Fruit fly (Drosophila melanogaster) whole organism, pupa: Measurements from ENCODE around the gene CG45488.

ENCODE experiments used
- CG10348 ChIP-seq: fragments of 200-800 bp; sonication (Bioruptor generic); IDR thresholded peaks from 2 replicates; pipeline ENCODE4 v1.3.6; 2022; ENCODE audit warnings: missing biosample characterization, missing genetic modification characterization
- CG12605 ChIP-seq: fragments of 200-800 bp; sonication (Bioruptor generic); IDR thresholded peaks from 2 replicates; pipeline ENCODE4 v1.3.6; 2022; ENCODE audit warnings: missing biosample characterization, missing genetic modification characterization
- CG13204 ChIP-seq: fragments of 200-800 bp; sonication (Bioruptor generic); optimal IDR thresholded peaks from 2 replicates; lab custom pipeline; 2018; ENCODE audit warnings: missing biosample characterization, mild to moderate bottlenecking, missing genetic modification characterization, moderate library complexity
- CG14655 ChIP-seq: fragments of 200-800 bp; sonication (Bioruptor generic); optimal IDR thresholded peaks from 3 replicates; lab custom pipeline; 2017; ENCODE audit warnings: mild to moderate bottlenecking, missing biosample characterization, missing genetic modification reagents, missing genetic modification characterization
- CG15710 ChIP-seq: fragments of 200-800 bp; sonication (Bioruptor generic); optimal IDR thresholded peaks from 2 replicates; lab custom pipeline; 2018; ENCODE audit warnings: missing biosample characterization, mild to moderate bottlenecking, missing genetic modification characterization, moderate library complexity
- CG17806 ChIP-seq: fragments of 200-800 bp; sonication (Bioruptor generic); optimal IDR thresholded peaks from 2 replicates; lab custom pipeline; 2018; ENCODE audit warnings: missing biosample characterization, mild to moderate bottlenecking, missing genetic modification characterization, moderate library complexity
- CG32121 ChIP-seq: fragments of 200-800 bp; sonication (Bioruptor generic); IDR thresholded peaks from 2 replicates; pipeline ENCODE4 v1.3.6; 2022; ENCODE audit warnings: missing biosample characterization, missing genetic modification characterization
- CG34367 ChIP-seq: fragments of 200-800 bp; sonication (Bioruptor generic); optimal IDR thresholded peaks from 2 replicates; lab custom pipeline; 2018; ENCODE audit warnings: missing biosample characterization, mild to moderate bottlenecking, missing genetic modification characterization
- CG4496 ChIP-seq: fragments of 200-800 bp; sonication (Bioruptor generic); IDR thresholded peaks from 3 replicates; pipeline ENCODE4 v1.3.6; 2022; ENCODE audit warnings: missing biosample characterization, missing genetic modification characterization
- CG8159 ChIP-seq: fragments of 200-800 bp; sonication (Bioruptor generic); optimal IDR thresholded peaks from 3 replicates; lab custom pipeline; 2018; ENCODE audit warnings: missing biosample characterization, mild to moderate bottlenecking, missing genetic modification characterization, moderate library complexity
- CG8301 ChIP-seq: fragments of 200-800 bp; sonication (Bioruptor generic); optimal IDR thresholded peaks from 2 replicates; lab custom pipeline; 2018; ENCODE audit warnings: missing biosample characterization, mild to moderate bottlenecking, missing genetic modification characterization
- CG9948 ChIP-seq: fragments of 200-800 bp; sonication (Bioruptor generic); optimal IDR thresholded peaks from 2 replicates; lab custom pipeline; 2018; ENCODE audit warnings: missing biosample characterization, mild to moderate bottlenecking, missing genetic modification characterization, moderate library complexity
- D1 ChIP-seq: fragments of 200-800 bp; sonication (Bioruptor generic); optimal IDR thresholded peaks from 2 replicates; lab custom pipeline; 2018; ENCODE audit warnings: missing biosample characterization, mild to moderate bottlenecking, missing genetic modification characterization, moderate library complexity
- EcR ChIP-seq: fragments of 200-800 bp; sonication (Bioruptor generic); optimal IDR thresholded peaks from 3 replicates; lab custom pipeline; 2019; ENCODE audit warnings: missing biosample characterization, missing genetic modification characterization, mild to moderate bottlenecking, moderate library complexity, missing genetic modification reagents
- Ets98B ChIP-seq: fragments of 200-800 bp; sonication (Bioruptor generic); IDR thresholded peaks from 2 replicates; pipeline ENCODE4 v1.3.6; 2022; ENCODE audit warnings: missing biosample characterization, missing genetic modification characterization
- Pif1A ChIP-seq: fragments of 200-800 bp; sonication (Bioruptor generic); optimal IDR thresholded peaks from 3 replicates; lab custom pipeline; 2016; ENCODE audit warnings: missing biosample characterization, missing genetic modification characterization
- Pif1B ChIP-seq: fragments of 200-800 bp; sonication (Bioruptor generic); optimal IDR thresholded peaks from 3 replicates; lab custom pipeline; 2016; ENCODE audit warnings: missing biosample characterization, missing genetic modification characterization
- Snoo ChIP-seq: fragments of 200-800 bp; sonication (Bioruptor generic); optimal IDR thresholded peaks from 3 replicates; lab custom pipeline; 2017; ENCODE audit warnings: missing biosample characterization, mild to moderate bottlenecking, missing genetic modification characterization, inconsistent platforms
- fd96Ca ChIP-seq: fragments of 200-800 bp; sonication (Bioruptor generic); IDR thresholded peaks from 3 replicates; pipeline ENCODE4 v1.3.6; 2022; ENCODE audit warnings: missing biosample characterization, missing genetic modification characterization
- gl ChIP-seq: fragments of 200-800 bp; sonication (Bioruptor generic); optimal IDR thresholded peaks from 2 replicates; lab custom pipeline; 2018; ENCODE audit warnings: missing biosample characterization, mild to moderate bottlenecking, missing genetic modification characterization
- rn ChIP-seq: fragments of 200-800 bp; sonication (Bioruptor generic); IDR thresholded peaks from 2 replicates; pipeline ENCODE4 v1.3.6; 2022; ENCODE audit warnings: missing biosample characterization, missing genetic modification characterization

Gene CG45488

dm6 chrX:19886515-19886914 is 33.7 kb downstream of the CG45488 start:
- no peak for TF ChIP-seq gl (tag; lab: Kevin White, UChicago)
- TF ChIP-seq Snoo (tag; lab: Kevin White, UChicago), result no peak
- TF ChIP-seq D1 (tag; lab: Kevin White, UChicago), result no peak
- no peak for TF ChIP-seq CG32121
- peak; percentile 56 for TF ChIP-seq CG8301
- TF ChIP-seq CG14655, result peak; percentile 54
- no peak for TF ChIP-seq EcR (GFP tag; lab: Kevin White, UChicago)

- TF ChIP-seq CG8301 (peak; percentile 33), CG4496 (GFP tag; lab: Robert Waterston, UW) (0 out of 3 replicates have a peak, but pooled peaks have one; percentile 26), CG8159 (tag; lab: Kevin White, UChicago) (peak; percentile 42), CG32121 (no peak), D1 (tag; lab: Kevin White, UChicago) (no peak), CG14655 (peak; percentile 52), CG13204 (GFP tag; lab: Kevin White, UChicago) (no peak), fd96Ca (GFP tag; lab: Robert Waterston, UW) (no peak), Pif1B (GFP tag; lab: Kevin White, UChicago) (no peak), CG34367 (tag; lab: Kevin White, UChicago) (no peak), Pif1A (no peak), CG9948 (tag; lab: Kevin White, UChicago) (peak; percentile 15), EcR (GFP tag; lab: Kevin White, UChicago) (no peak)
- TF ChIP-seq, all 21 proteins: peak for 5
Observed at dm6 chrX:19884204-19884603, 36.0 kb downstream of the CG45488 start.

dm6 chrX:19878342-19879204 is 41.7 kb downstream of the CG45488 start:
- TF ChIP-seq D1 (tag; lab: Kevin White, UChicago) (peak; percentile 43), CG10348 (no peak), EcR (GFP tag; lab: Kevin White, UChicago) (no peak), gl (tag; lab: Kevin White, UChicago) (no peak), CG8159 (tag; lab: Kevin White, UChicago) (peak; percentile 77), rn (no peak), fd96Ca (GFP tag; lab: Robert Waterston, UW) (peak; percentile 61; the same call in 2 of the 3 replicates), CG9948 (tag; lab: Kevin White, UChicago) (peak; percentile 51), Pif1B (GFP tag; lab: Kevin White, UChicago) (peak; percentile 55), Pif1A (peak; percentile 33), Ets98B (GFP tag; lab: Robert Waterston, UW) (peak; percentile 59; the same call in 1 of the 2 replicates), CG8301 (peak; percentile 64), CG14655 (peak; percentile 66), CG4496 (GFP tag; lab: Robert Waterston, UW) (peak; percentile 34; the same call in 1 of the 3 replicates), CG13204 (GFP tag; lab: Kevin White, UChicago) (no peak), CG15710 (tag; lab: Kevin White, UChicago) (peak; percentile 51), CG34367 (tag; lab: Kevin White, UChicago) (peak; percentile 9), CG17806 (peak; percentile 55), CG32121 (peak; percentile 54), CG12605 (GFP tag; lab: Robert Waterston, UW) (peak; percentile 43; the same call in 1 of the 2 replicates), Snoo (tag; lab: Kevin White, UChicago) (peak; percentile 59)

dm6 chrX:19876836-19877468 is 43.3 kb downstream of the CG45488 start:
- TF ChIP-seq Ets98B (GFP tag; lab: Robert Waterston, UW), result peak; percentile 68
- peak; percentile 78 for TF ChIP-seq Pif1A
- TF ChIP-seq CG10348, result no peak
- peak; percentile 89 for TF ChIP-seq CG14655
- TF ChIP-seq EcR (GFP tag; lab: Kevin White, UChicago), result no peak
- peak; percentile 67 for TF ChIP-seq CG17806
- peak; percentile 74 for TF ChIP-seq CG34367 (tag; lab: Kevin White, UChicago)
- TF ChIP-seq gl (tag; lab: Kevin White, UChicago), result peak; percentile 41
- TF ChIP-seq CG8159 (tag; lab: Kevin White, UChicago), result peak; percentile 88
- peak; percentile 80 for TF ChIP-seq Pif1B (GFP tag; lab: Kevin White, UChicago)
- TF ChIP-seq CG8301, result peak; percentile 85
- TF ChIP-seq CG13204 (GFP tag; lab: Kevin White, UChicago), result peak; percentile 49
- peak; percentile 70 for TF ChIP-seq Snoo (tag; lab: Kevin White, UChicago)
- TF ChIP-seq CG15710 (tag; lab: Kevin White, UChicago), result peak; percentile 83
- TF ChIP-seq CG12605 (GFP tag; lab: Robert Waterston, UW), result 0 out of 2 replicates have a peak, but pooled peaks have one; percentile 26
- no peak for TF ChIP-seq rn
- TF ChIP-seq CG9948 (tag; lab: Kevin White, UChicago), result peak; percentile 82
- TF ChIP-seq CG32121, result 0 out of 2 replicates have a peak, but pooled peaks have one; percentile 21
- TF ChIP-seq CG4496 (GFP tag; lab: Robert Waterston, UW), result peak; percentile 79
- TF ChIP-seq D1 (tag; lab: Kevin White, UChicago), result peak; percentile 78
- TF ChIP-seq fd96Ca (GFP tag; lab: Robert Waterston, UW), result peak; percentile 58; the same call in 1 of the 3 replicates

dm6 chrX:19875629-19876028 is 44.6 kb downstream of the CG45488 start:
- no peak for TF ChIP-seq CG8301
- TF ChIP-seq fd96Ca (GFP tag; lab: Robert Waterston, UW), result no peak
- no peak for TF ChIP-seq CG4496 (GFP tag; lab: Robert Waterston, UW)
